Worm (Caenorhabditis elegans) whole organism, early embryonic: ENCODE measurements around the gene alg-4.

Experiments
- aly-1 ChIP-seq: sonication (generic microtip); optimal IDR thresholded peaks from 2 replicates; lab custom pipeline; 2016; ENCODE audit warnings: missing genetic modification characterization, missing compliant biosample characterization
- ama-1 ChIP-seq: fragments of 150-350 bp; optimal IDR thresholded peaks from 2 replicates; lab custom pipeline; 2014
- ceh-13 ChIP-seq: fragments of 200-800 bp; sonication (Bioruptor generic); optimal IDR thresholded peaks from 2 replicates; lab custom pipeline; 2018; ENCODE audit warnings: mild to moderate bottlenecking, missing genetic modification characterization, missing compliant biosample characterization
- ets-7 ChIP-seq: sonication (generic microtip); optimal IDR thresholded peaks from 2 replicates; lab custom pipeline; 2016; ENCODE audit warnings: missing genotype, missing genetic modification characterization, missing compliant biosample characterization
- hmbx-1 ChIP-seq: sonication (generic microtip); optimal IDR thresholded peaks from 2 replicates; lab custom pipeline; 2016; ENCODE audit warnings: mild to moderate bottlenecking, missing genetic modification characterization, missing compliant biosample characterization
- hmg-4 ChIP-seq: fragments of 200-800 bp; sonication (Bioruptor generic); optimal IDR thresholded peaks from 2 replicates; lab custom pipeline; 2018; ENCODE audit warnings: mild to moderate bottlenecking, missing genetic modification characterization, missing compliant biosample characterization
- pes-1 ChIP-seq: fragments of 200-800 bp; sonication (Bioruptor generic); IDR thresholded peaks from 2 replicates; pipeline ENCODE4 v1.3.6; 2022; ENCODE audit warnings: missing genetic modification reagents, missing genetic modification characterization, missing compliant biosample characterization
- sea-1 ChIP-seq: fragments of 200-800 bp; sonication (Bioruptor generic); conservative IDR thresholded peaks from 2 replicates; pipeline ENCODE4 v1.3.6; 2022; ENCODE audit warnings: missing genetic modification characterization, missing compliant biosample characterization
- tbx-11 ChIP-seq: fragments of 200-800 bp; sonication (Bioruptor generic); IDR thresholded peaks from 2 replicates; pipeline ENCODE4 v1.3.6; 2022; ENCODE audit warnings: missing genetic modification characterization, missing compliant biosample characterization
- tbx-37 ChIP-seq: fragments of 200-800 bp; sonication (Bioruptor generic); conservative IDR thresholded peaks from 2 replicates; pipeline ENCODE4 v1.3.6; 2022; ENCODE audit warnings: missing genetic modification reagents, missing genetic modification characterization, missing compliant biosample characterization

alg-4 gene

DNA sequence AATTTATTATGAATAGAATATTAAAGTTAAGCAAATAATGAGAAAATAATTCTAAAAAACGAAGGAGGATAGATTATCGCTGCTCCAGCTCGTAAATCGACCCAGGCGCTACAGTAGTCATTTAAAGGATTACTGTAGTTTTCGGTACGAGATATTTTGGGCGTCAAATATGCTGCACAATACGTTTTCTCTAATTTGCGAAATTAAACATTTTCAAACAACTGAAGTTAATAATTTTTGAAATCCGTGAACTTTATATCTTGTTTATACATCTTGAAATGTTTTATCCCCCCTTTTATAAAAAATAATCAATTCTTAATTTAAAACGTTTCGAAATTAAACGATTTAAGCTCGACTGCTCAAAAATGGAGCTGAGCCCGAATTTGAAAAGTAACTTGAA is 45.1 kb downstream of the alg-4 start, which contains the start of gene K11H3.2:
K11H3.2 (plus strand) TSS at position 301 of the 400 bp plus-strand sequence.
- TF ChIP-seq hmg-4 (GFP tag; lab: Kevin White, UChicago) (no peak), tbx-11 (GFP tag; lab: Robert Waterston, UW) (no peak), sea-1 (GFP tag; lab: Robert Waterston, UW) (no peak), pes-1 (GFP tag; lab: Robert Waterston, UW) (no peak), hmbx-1 (tag; lab: Kevin White, UChicago) (no peak), ets-7 (tag; lab: Kevin White, UChicago) (no peak), ceh-13 (no peak), aly-1 (no peak)

DNA sequence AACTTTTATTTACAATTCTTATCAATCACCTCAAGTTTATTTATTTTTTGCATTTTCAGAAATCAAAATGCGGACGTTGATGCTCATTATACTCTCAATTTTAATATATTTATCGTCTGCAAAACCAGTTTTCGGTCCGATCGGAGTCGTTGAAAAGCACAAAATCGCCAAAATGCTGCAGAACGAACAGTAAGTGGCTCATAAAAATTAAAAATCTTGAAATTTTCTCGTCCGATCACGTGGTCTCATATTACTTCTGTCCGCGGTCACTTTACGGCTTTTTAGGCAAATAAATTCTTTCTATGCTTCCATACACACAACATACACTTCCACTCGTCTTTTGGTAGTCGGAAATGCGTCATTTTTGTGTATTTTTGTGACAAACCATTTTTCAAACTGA is 47.5 kb downstream of the alg-4 start, which contains the start of gene K11H3.5:
K11H3.5 (plus strand) TSS at position 54 of the 400 bp plus-strand sequence.
- TF ChIP-seq aly-1 (no peak), hmbx-1 (tag; lab: Kevin White, UChicago) (no peak), tbx-37 (GFP tag; lab: Robert Waterston, UW) (no peak), ama-1 (lab: Kevin White, UChicago) (no peak), ceh-13 (no peak)
